Fruit fly (Drosophila melanogaster) whole organism, embryonic: Measurements from ENCODE around the gene Aprt.

ENCODE experiments used
- Adf1 ChIP-seq: fragments of 200-800 bp; sonication (Bioruptor generic); IDR thresholded peaks from 2 replicates; pipeline ENCODE4 v1.3.6; 2022; ENCODE audit warnings: missing biosample characterization, missing genetic modification characterization
- C15 ChIP-seq: fragments of 200-800 bp; sonication (Bioruptor generic); IDR thresholded peaks from 3 replicates; pipeline ENCODE4 v1.3.6; 2022; ENCODE audit warnings: missing biosample characterization, missing genetic modification characterization
- CG10209 ChIP-seq: fragments of 200-800 bp; sonication (Bioruptor generic); optimal IDR thresholded peaks from 3 replicates; lab custom pipeline; 2017; ENCODE audit warnings: missing biosample characterization, mild to moderate bottlenecking, missing genetic modification characterization, missing genetic modification reagents
- CG12155 ChIP-seq: fragments of 200-800 bp; sonication (Bioruptor generic); optimal IDR thresholded peaks from 3 replicates; lab custom pipeline; 2016; ENCODE audit warnings: missing biosample characterization, missing genetic modification characterization
- CG14965 ChIP-seq: fragments of 200-800 bp; sonication (Bioruptor generic); optimal IDR thresholded peaks from 2 replicates; lab custom pipeline; 2016; ENCODE audit warnings: missing biosample characterization, missing genetic modification characterization, borderline replicate concordance
- CG17328 ChIP-seq: fragments of 200-800 bp; sonication (Bioruptor generic); IDR thresholded peaks from 2 replicates; pipeline ENCODE4 v1.3.6; 2022; ENCODE audit warnings: missing biosample characterization, missing genetic modification characterization
- CG17361 ChIP-seq: fragments of 200-800 bp; sonication (Bioruptor generic); IDR thresholded peaks from 3 replicates; pipeline ENCODE4 v1.3.6; 2022; ENCODE audit warnings: missing biosample characterization, missing genetic modification characterization
- CG1832 ChIP-seq: fragments of 200-800 bp; sonication (Bioruptor generic); optimal IDR thresholded peaks from 2 replicates; lab custom pipeline; 2017; ENCODE audit warnings: missing biosample characterization, mild to moderate bottlenecking, missing genetic modification characterization, inconsistent platforms
- CG18476 ChIP-seq: fragments of 200-800 bp; sonication (Bioruptor generic); optimal IDR thresholded peaks from 2 replicates; lab custom pipeline; 2016; ENCODE audit warnings: missing biosample characterization, mild to moderate bottlenecking, missing genetic modification characterization
- CG30403 ChIP-seq: fragments of 200-800 bp; sonication (Bioruptor generic); optimal IDR thresholded peaks from 3 replicates; lab custom pipeline; 2016; ENCODE audit warnings: missing biosample characterization, missing genetic modification characterization
- CG3163 ChIP-seq: fragments of 200-800 bp; sonication (Bioruptor generic); optimal IDR thresholded peaks from 3 replicates; lab custom pipeline; 2016; ENCODE audit warnings: missing biosample characterization, missing genetic modification characterization
- CG3281 ChIP-seq: fragments of 200-800 bp; sonication (Bioruptor generic); optimal IDR thresholded peaks from 3 replicates; lab custom pipeline; 2017; ENCODE audit warnings: missing biosample characterization, mild to moderate bottlenecking, missing genetic modification characterization
- CG33557 ChIP-seq: fragments of 200-800 bp; sonication (Bioruptor generic); optimal IDR thresholded peaks from 2 replicates; lab custom pipeline; 2019; ENCODE audit warnings: missing biosample characterization, mild to moderate bottlenecking, missing genetic modification characterization, moderate library complexity
- CG34376 ChIP-seq: fragments of 200-800 bp; sonication (Bioruptor generic); optimal IDR thresholded peaks from 2 replicates; lab custom pipeline; 2018; ENCODE audit warnings: missing biosample characterization, mild to moderate bottlenecking, missing genetic modification characterization
- CG4820 ChIP-seq: fragments of 200-800 bp; sonication (Bioruptor generic); optimal IDR thresholded peaks from 3 replicates; lab custom pipeline; 2016; ENCODE audit warnings: missing biosample characterization, missing genetic modification characterization
- CG4854 ChIP-seq: fragments of 200-800 bp; sonication (Bioruptor generic); optimal IDR thresholded peaks from 2 replicates; lab custom pipeline; 2016; ENCODE audit warnings: missing biosample characterization, missing genetic modification characterization, inconsistent platforms
- CG6254 ChIP-seq: fragments of 200-800 bp; sonication (Bioruptor generic); optimal IDR thresholded peaks from 3 replicates; lab custom pipeline; 2017; ENCODE audit warnings: mild to moderate bottlenecking, missing biosample characterization, missing genetic modification reagents, missing genetic modification characterization
- CG6813 ChIP-seq: fragments of 200-800 bp; sonication (Bioruptor generic); optimal IDR thresholded peaks from 2 replicates; lab custom pipeline; 2017; ENCODE audit warnings: missing biosample characterization, missing genetic modification characterization, mild to moderate bottlenecking, moderate library complexity, missing genetic modification reagents
- CG7372 ChIP-seq: fragments of 200-800 bp; sonication (Bioruptor generic); IDR thresholded peaks from 2 replicates; pipeline ENCODE4 v1.3.6; 2022; ENCODE audit warnings: missing biosample characterization, missing genetic modification characterization
- CG7745 ChIP-seq: fragments of 200-800 bp; sonication (Bioruptor generic); optimal IDR thresholded peaks from 2 replicates; lab custom pipeline; 2018; ENCODE audit warnings: missing biosample characterization, mild to moderate bottlenecking, missing genetic modification characterization, moderate library complexity
- CG7786 ChIP-seq: fragments of 200-800 bp; sonication (Bioruptor generic); optimal IDR thresholded peaks from 2 replicates; lab custom pipeline; 2016; ENCODE audit warnings: missing biosample characterization, missing genetic modification characterization
- CoRest ChIP-seq: fragments of 200-800 bp; sonication (Bioruptor generic); optimal IDR thresholded peaks from 3 replicates; lab custom pipeline; 2018; ENCODE audit warnings: missing biosample characterization, mild to moderate bottlenecking, missing genetic modification characterization, moderate library complexity
- Dip3 ChIP-seq: fragments of 200-800 bp; sonication (Bioruptor generic); optimal IDR thresholded peaks from 3 replicates; lab custom pipeline; 2016; ENCODE audit warnings: missing biosample characterization, missing genetic modification characterization
- Hr78 ChIP-seq, 2 experiments: fragments of 200-800 bp in 1 of 2; fragments of >200 bp in 1 of 2; sonication (Bioruptor generic) in 1 of 2; optimal IDR thresholded peaks; 2 replicates each; lab custom pipeline; 2017 to 2019; ENCODE audit warnings: missing biosample characterization in 2 of 2, missing genetic modification characterization in 2 of 2, mild to moderate bottlenecking in 1 of 2, moderate library complexity in 1 of 2
- Hsf ChIP-seq: fragments of 200-800 bp; sonication (Bioruptor generic); optimal IDR thresholded peaks from 3 replicates; lab custom pipeline; 2016; ENCODE audit warnings: missing biosample characterization, missing genetic modification characterization
- Mad ChIP-seq: fragments of 200-800 bp; sonication (Bioruptor generic); optimal IDR thresholded peaks from 2 replicates; lab custom pipeline; 2016; ENCODE audit warnings: missing biosample characterization, missing genetic modification characterization
- Meics ChIP-seq: fragments of 200-800 bp; sonication (Bioruptor generic); optimal IDR thresholded peaks from 2 replicates; lab custom pipeline; 2017; ENCODE audit warnings: missing biosample characterization, mild to moderate bottlenecking, missing genetic modification characterization
- Rx ChIP-seq: fragments of 200-800 bp; sonication (Bioruptor generic); IDR thresholded peaks from 2 replicates; pipeline ENCODE4 v1.3.6; 2022; ENCODE audit warnings: missing biosample characterization, missing genetic modification characterization
- Tbp ChIP-seq: fragments of >200 bp; optimal IDR thresholded peaks from 2 replicates; lab custom pipeline; 2018; ENCODE audit warnings: missing biosample characterization, missing genetic modification characterization
- ap ChIP-seq: fragments of 200-800 bp; sonication (Bioruptor generic); IDR thresholded peaks from 2 replicates; pipeline ENCODE4 v1.3.6; 2022; ENCODE audit warnings: missing biosample characterization, missing genetic modification characterization
- ase ChIP-seq: fragments of 200-800 bp; sonication (Bioruptor generic); IDR thresholded peaks from 3 replicates; pipeline ENCODE4 v1.3.6; 2022; ENCODE audit warnings: missing biosample characterization, missing genetic modification characterization
- az2 ChIP-seq: fragments of 200-800 bp; sonication (Bioruptor generic); optimal IDR thresholded peaks from 3 replicates; lab custom pipeline; 2016; ENCODE audit warnings: missing biosample characterization, missing genetic modification characterization
- crc ChIP-seq: fragments of 200-800 bp; sonication (Bioruptor generic); optimal IDR thresholded peaks from 2 replicates; lab custom pipeline; 2016; ENCODE audit warnings: missing biosample characterization, missing genetic modification characterization
- croc ChIP-seq: fragments of 200-800 bp; sonication (Bioruptor generic); conservative IDR thresholded peaks from 3 replicates; pipeline ENCODE4 v1.3.6; 2022; ENCODE audit warnings: missing biosample characterization, missing genetic modification characterization
- dysf ChIP-seq: fragments of 200-800 bp; sonication (Bioruptor generic); IDR thresholded peaks from 3 replicates; pipeline ENCODE4 v1.3.6; 2022; ENCODE audit warnings: missing biosample characterization, missing genetic modification characterization
- fd64A ChIP-seq: fragments of 200-800 bp; sonication (Bioruptor generic); optimal IDR thresholded peaks from 3 replicates; lab custom pipeline; 2018; ENCODE audit warnings: missing biosample characterization, mild to moderate bottlenecking, missing genetic modification characterization
- fu2 ChIP-seq: fragments of 200-800 bp; sonication (Bioruptor generic); optimal IDR thresholded peaks from 2 replicates; lab custom pipeline; 2016; ENCODE audit warnings: missing biosample characterization, missing genetic modification characterization
- insv ChIP-seq, 2 experiments: fragments of 200-800 bp; sonication (Bioruptor generic); optimal IDR thresholded peaks; 3 replicates each; lab custom pipeline; 2016 to 2018; ENCODE audit warnings: missing biosample characterization in 2 of 2, missing genetic modification characterization in 2 of 2
- kni ChIP-seq: fragments of 200-800 bp; sonication (Bioruptor generic); optimal IDR thresholded peaks from 3 replicates; lab custom pipeline; 2017; ENCODE audit warnings: mild to moderate bottlenecking, missing biosample characterization, missing genetic modification reagents, missing genetic modification characterization
- nerfin-1 ChIP-seq: fragments of 200-800 bp; sonication (Bioruptor generic); optimal IDR thresholded peaks from 3 replicates; lab custom pipeline; 2019; ENCODE audit warnings: missing biosample characterization, mild to moderate bottlenecking, missing genetic modification characterization, moderate library complexity
- pho ChIP-seq: fragments of 200-800 bp; sonication (Bioruptor generic); optimal IDR thresholded peaks from 2 replicates; lab custom pipeline; 2016; ENCODE audit warnings: missing biosample characterization, missing genetic modification characterization
- repo ChIP-seq: fragments of 200-800 bp; sonication (Bioruptor generic); optimal IDR thresholded peaks from 2 replicates; lab custom pipeline; 2016; ENCODE audit warnings: missing biosample characterization, missing genetic modification characterization
- ro ChIP-seq: fragments of 200-800 bp; sonication (Bioruptor generic); IDR thresholded peaks from 2 replicates; pipeline ENCODE4 v1.3.6; 2022; ENCODE audit warnings: missing biosample characterization, missing genetic modification characterization
- shn ChIP-seq: fragments of 200-800 bp; sonication (Bioruptor generic); optimal IDR thresholded peaks from 3 replicates; lab custom pipeline; 2016; ENCODE audit warnings: missing biosample characterization, missing genetic modification characterization
- stc ChIP-seq: fragments of 200-800 bp; sonication (Bioruptor generic); IDR thresholded peaks from 2 replicates; pipeline ENCODE4 v1.3.6; 2022; ENCODE audit warnings: missing biosample characterization, missing genetic modification characterization
- sug ChIP-seq: fragments of 200-800 bp; optimal IDR thresholded peaks from 2 replicates; lab custom pipeline; 2019; ENCODE audit warnings: missing biosample characterization, mild to moderate bottlenecking, missing genetic modification characterization, moderate library complexity
- tap ChIP-seq: fragments of 200-800 bp; optimal IDR thresholded peaks from 3 replicates; lab custom pipeline; 2019; ENCODE audit warnings: missing biosample characterization, mild to moderate bottlenecking, missing genetic modification characterization, moderate library complexity
- ttk ChIP-seq: fragments of 200-800 bp; sonication (Bioruptor generic); IDR thresholded peaks from 2 replicates; pipeline ENCODE4 v2.1.2; 2022; ENCODE audit warnings: missing biosample characterization, missing genetic modification characterization
- unc-4 ChIP-seq: fragments of 200-800 bp; sonication (Bioruptor generic); IDR thresholded peaks from 2 replicates; pipeline ENCODE4 v1.3.6; 2022; ENCODE audit warnings: missing biosample characterization, missing genetic modification characterization; ENCODE audit not compliant: partially characterized antibody
- vfl ChIP-seq: fragments of 200-800 bp; sonication (Bioruptor generic); optimal IDR thresholded peaks from 2 replicates; lab custom pipeline; 2016; ENCODE audit warnings: missing biosample characterization, missing genetic modification characterization

Aprt gene

dm6 chr3L:1876215-1876625, 8.6 kb downstream of the Aprt start, which contains the start of gene dre4 (continued):
- TF ChIP-seq CG7786 = peak; percentile 67
- TF ChIP-seq CG17361 (GFP tag; lab: Robert Waterston, UW) = peak; percentile 73
- TF ChIP-seq unc-4 = peak; percentile 48; the same call in 1 of the 2 replicates
- no peak for TF ChIP-seq CG14965 (GFP tag; lab: Kevin White, UChicago)
- peak; percentile 44 for TF ChIP-seq CG4854 (GFP tag; lab: Kevin White, UChicago)
- peak; percentile 80 for TF ChIP-seq Hsf (GFP tag; lab: Kevin White, UChicago)
- TF ChIP-seq Tbp = no peak
- TF ChIP-seq CG4820 = peak; percentile 70
- peak; percentile 78 for TF ChIP-seq CG30403 (GFP tag; lab: Kevin White, UChicago)
- peak; percentile 33 for TF ChIP-seq vfl (GFP tag; lab: Kevin White, UChicago)
- TF ChIP-seq shn (GFP tag; lab: Kevin White, UChicago) = peak; percentile 66
- peak in 1 of 2 experiments; percentile 21 for TF ChIP-seq insv (GFP tag; optimal IDR thresholded peaks at IDR 0.05; lab: Kevin White, UChicago)
- peak; percentile 49 for TF ChIP-seq CG34376 (GFP tag; lab: Kevin White, UChicago)
- TF ChIP-seq fd64A (GFP tag; lab: Kevin White, UChicago) = peak; percentile 37
- peak; percentile 94 for TF ChIP-seq nerfin-1
- TF ChIP-seq CG17328 (GFP tag; lab: Robert Waterston, UW) = peak; percentile 69
- no peak for TF ChIP-seq CG33557
- TF ChIP-seq CG1832 = no peak
- TF ChIP-seq CG7372 (GFP tag; lab: Robert Waterston, UW) = no peak
- no peak for TF ChIP-seq Hr78 (GFP tag; optimal IDR thresholded peaks at IDR 0.05; lab: Kevin White, UChicago)
- no peak for TF ChIP-seq kni (GFP tag; lab: Kevin White, UChicago)
- TF ChIP-seq dysf = peak; percentile 64
- TF ChIP-seq repo = peak; percentile 34
- TF ChIP-seq croc (GFP tag; lab: Robert Waterston, UW) = peak; percentile 15; the same call in 1 of the 3 replicates
- peak; percentile 61 for TF ChIP-seq CG18476 (GFP tag; lab: Kevin White, UChicago)
- peak; percentile 60 for TF ChIP-seq fu2 (GFP tag; lab: Kevin White, UChicago)
- no peak for TF ChIP-seq CG7745 (tag; lab: Kevin White, UChicago)
- TF ChIP-seq CoRest (tag; lab: Kevin White, UChicago) = peak; percentile 66
- no peak for TF ChIP-seq sug (tag; lab: Kevin White, UChicago)
- TF ChIP-seq CG10209 (GFP tag; lab: Kevin White, UChicago) = peak; percentile 70
- peak; percentile 84 for TF ChIP-seq pho (GFP tag; lab: Kevin White, UChicago)
- peak; percentile 35 for TF ChIP-seq tap (tag; lab: Kevin White, UChicago)
- TF ChIP-seq CG3163 = peak; percentile 30
- TF ChIP-seq crc (GFP tag; lab: Kevin White, UChicago) = peak; percentile 50
- no peak for TF ChIP-seq ro
- TF ChIP-seq ase (GFP tag; lab: Robert Waterston, UW) = no peak; the same call in 2 of the 3 replicates
- no peak for TF ChIP-seq CG6813 (GFP tag; lab: Kevin White, UChicago)
- TF ChIP-seq ttk = peak; percentile 37; the same call in 1 of the 2 replicates
- peak; percentile 63 for TF ChIP-seq az2 (GFP tag; lab: Kevin White, UChicago)
- TF ChIP-seq Adf1 (GFP tag; lab: Robert Waterston, UW) = peak; percentile 70
- TF ChIP-seq Mad (GFP tag; lab: Kevin White, UChicago) = peak; percentile 71
- peak; percentile 68 for TF ChIP-seq CG12155 (GFP tag; lab: Kevin White, UChicago)
- peak; percentile 72 for TF ChIP-seq Meics (GFP tag; lab: Kevin White, UChicago)
- peak; percentile 52 for TF ChIP-seq ap (GFP tag; lab: Robert Waterston, UW)
- TF ChIP-seq CG3281 = peak; percentile 50
- peak; percentile 50 for TF ChIP-seq Rx
- peak; percentile 73 for TF ChIP-seq CG6254
- no peak for TF ChIP-seq C15 (GFP tag; lab: Robert Waterston, UW)
- TF ChIP-seq Dip3 (GFP tag; lab: Kevin White, UChicago) = peak; percentile 24
- TF ChIP-seq stc (GFP tag; lab: Robert Waterston, UW) = peak; percentile 45; the same call in 1 of the 2 replicates
